Fruit fly (Drosophila melanogaster): ENCODE results near the gene smp-30.

The smp-30 gene

DNA sequence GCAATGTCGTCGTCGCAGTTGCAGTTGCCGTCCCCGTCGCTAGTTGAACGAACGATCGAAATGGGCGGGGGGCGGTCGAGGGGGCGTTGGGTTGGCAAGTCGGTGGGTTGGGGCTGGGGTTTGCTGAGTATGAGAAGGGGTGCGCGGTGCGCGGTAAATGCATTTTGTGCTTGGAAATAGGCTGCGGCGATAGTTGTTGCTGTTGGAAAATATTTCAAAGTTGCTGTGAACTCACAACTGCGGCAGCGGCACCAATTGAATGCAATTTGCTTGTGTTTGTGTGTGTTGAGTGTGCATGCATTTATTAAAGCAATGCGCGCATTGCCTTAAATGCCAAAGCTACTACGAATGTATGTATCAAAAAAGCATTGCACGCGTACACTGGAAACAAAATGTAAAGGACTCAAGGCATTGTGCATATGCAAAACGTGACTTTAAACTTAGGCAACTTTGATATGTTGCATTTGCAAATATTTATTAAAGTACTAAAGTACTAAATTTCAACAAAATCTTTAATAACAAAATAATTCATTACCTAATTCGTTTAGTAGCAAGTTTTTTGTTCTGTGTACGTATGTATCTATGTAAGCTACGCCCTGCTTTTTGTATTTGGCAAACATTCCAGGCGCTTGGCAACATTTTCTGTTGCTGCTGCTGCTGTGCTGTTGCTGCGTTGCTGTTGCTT lies 36.0 kb downstream of the smp-30 start (continued):
- TF ChIP-seq CG6254 (GFP tag; optimal IDR thresholded peaks at IDR 0.05) (peak; percentile 73), fd96Cb (tag; optimal IDR thresholded peaks at IDR 0.05) (peak; percentile 57), tio (GFP tag; optimal IDR thresholded peaks at IDR 0.05) (peak; percentile 15), chif (GFP tag; optimal IDR thresholded peaks at IDR 0.05) (peak in 1 of 2 experiments; percentile 66), CG2875 (GFP tag; optimal IDR thresholded peaks at IDR 0.05) (peak; percentile 33), Hr3 (GFP tag; optimal IDR thresholded peaks at IDR 0.05) (no peak), ap (GFP tag; IDR thresholded peaks at IDR 0.05) (0 out of 2 replicates have a peak, but pooled peaks have one; percentile 12), tin (GFP tag; optimal IDR thresholded peaks at IDR 0.05) (no peak), CG3847 (GFP tag; IDR thresholded peaks at IDR 0.05) (no peak), HmgZ (tag; optimal IDR thresholded peaks at IDR 0.05) (no peak), CG10431 (GFP tag; optimal IDR thresholded peaks at IDR 0.05) (peak; percentile 30), Vsx1 (GFP tag; optimal IDR thresholded peaks at IDR 0.05) (peak; percentile 14), Max (GFP tag; optimal IDR thresholded peaks at IDR 0.05) (peak; percentile 45), CG15011 (GFP tag; optimal IDR thresholded peaks at IDR 0.05) (peak; percentile 33), Xrp1 (GFP tag; IDR thresholded peaks at IDR 0.05) (peak; percentile 52), CG12744 (GFP tag; optimal IDR thresholded peaks at IDR 0.05) (no peak), twi (tag; optimal IDR thresholded peaks at IDR 0.05) (no peak), CG4854 (GFP tag; optimal IDR thresholded peaks at IDR 0.05) (peak; percentile 42), aop (GFP tag; IDR thresholded peaks at IDR 0.05) (no peak), pita (GFP tag; optimal IDR thresholded peaks at IDR 0.05) (no peak), Gug (GFP tag; IDR thresholded peaks at IDR 0.05) (0 out of 4 replicates have a peak, but pooled peaks have one; percentile 13), CG1647 (GFP tag; optimal IDR thresholded peaks at IDR 0.05) (peak; percentile 14), CG9727 (GFP tag; optimal IDR thresholded peaks at IDR 0.05) (peak; percentile 9), Sry-δ (GFP tag; optimal IDR thresholded peaks at IDR 0.05) (no peak), exex (tag; optimal IDR thresholded peaks at IDR 0.05) (no peak), CG7987 (GFP tag; optimal IDR thresholded peaks at IDR 0.05) (no peak), Sox100B (GFP tag; optimal IDR thresholded peaks at IDR 0.05) (no peak), Scr (GFP tag; IDR thresholded peaks at IDR 0.05; ENCODE audit: partially characterized antibody) (no peak), CG8388 (GFP tag; optimal IDR thresholded peaks at IDR 0.05) (peak; percentile 57), psq (GFP tag; optimal IDR thresholded peaks at IDR 0.05) (no peak), MESR4 (GFP tag; optimal IDR thresholded peaks at IDR 0.05) (no peak), Oli (tag; optimal IDR thresholded peaks at IDR 0.05) (peak; percentile 73), CG34376 (GFP tag; optimal IDR thresholded peaks at IDR 0.05) (no peak), nerfin-1 (tag; optimal IDR thresholded peaks at IDR 0.05) (peak; percentile 36), Adf1 (GFP tag; IDR thresholded peaks at IDR 0.05) (no peak), CG5180 (GFP tag; optimal IDR thresholded peaks at IDR 0.05) (no peak), CG17829 (tag; optimal IDR thresholded peaks at IDR 0.05) (peak; percentile 40), bcd (GFP tag; optimal IDR thresholded peaks at IDR 0.05) (no peak), Spps (tag; optimal IDR thresholded peaks at IDR 0.05) (peak; percentile 60), kay (GFP tag; optimal IDR thresholded peaks at IDR 0.05) (no peak), chm (GFP tag; IDR thresholded peaks at IDR 0.05) (peak; percentile 17; the same call in 1 of the 2 replicates), sd (tag; optimal IDR thresholded peaks at IDR 0.05) (peak; percentile 77), chn (GFP tag; optimal IDR thresholded peaks at IDR 0.05) (peak; percentile 39), CG14667 (GFP tag; IDR thresholded peaks at IDR 0.05) (no peak; the same call in 1 of the 2 replicates), CG4424 (GFP tag; optimal IDR thresholded peaks at IDR 0.05) (peak; percentile 30), Antp (GFP tag; optimal IDR thresholded peaks at IDR 0.05) (peak; percentile 32), cg (GFP tag; optimal IDR thresholded peaks at IDR 0.05) (peak; percentile 47), Pdp1 (GFP tag; optimal IDR thresholded peaks at IDR 0.05) (peak; percentile 5 to 44), zen2 (GFP tag; IDR thresholded peaks at IDR 0.05; ENCODE audit: partially characterized antibody) (no peak)

Measured in whole organism, embryonic.